Worm (Caenorhabditis elegans) whole organism, young adult: ENCODE results near the gene F14F9.8.

Experiments
- B0035.1 ChIP-seq: sonication (generic microtip); optimal IDR thresholded peaks from 2 replicates; lab custom pipeline; 2016; ENCODE audit warnings: missing genetic modification characterization, mild to moderate bottlenecking, missing compliant biosample characterization, missing genotype, missing genetic modification reagents
- C17E4.6 ChIP-seq: fragments of 200-800 bp; sonication (Bioruptor generic); IDR thresholded peaks from 2 replicates; pipeline ENCODE4 v1.3.6; 2022; ENCODE audit warnings: missing genetic modification reagents, missing genetic modification characterization, missing compliant biosample characterization
- F23B12.7 ChIP-seq: sonication (generic microtip); optimal IDR thresholded peaks from 2 replicates; lab custom pipeline; 2017; ENCODE audit warnings: missing genetic modification characterization, mild to moderate bottlenecking, missing compliant biosample characterization, antibody characterized with exemption, moderate library complexity; ENCODE audit not compliant: insufficient read depth
- F57C9.4 ChIP-seq: sonication (generic microtip); optimal IDR thresholded peaks from 2 replicates; lab custom pipeline; 2017; ENCODE audit warnings: mild to moderate bottlenecking, missing genetic modification characterization, missing compliant biosample characterization
- K11D2.4 ChIP-seq: fragments of 200-800 bp; sonication (Bioruptor generic); IDR thresholded peaks from 2 replicates; pipeline ENCODE4 v1.3.6; 2022; ENCODE audit warnings: missing genetic modification reagents, missing genetic modification characterization, missing compliant biosample characterization
- Y53F4B.3 ChIP-seq: fragments of 200-800 bp; sonication (Bioruptor generic); IDR thresholded peaks from 2 replicates; pipeline ENCODE4 v1.3.6; 2022; ENCODE audit warnings: missing genetic modification reagents, missing genetic modification characterization, missing compliant biosample characterization
- Y53G8AR.9 ChIP-seq: fragments of 200-800 bp; sonication (Bioruptor generic); conservative IDR thresholded peaks from 2 replicates; pipeline ENCODE4 v1.3.6; 2022; ENCODE audit warnings: missing genetic modification reagents, missing genetic modification characterization, missing compliant biosample characterization
- Y95B8A.8 ChIP-seq: fragments of 200-800 bp; sonication (Bioruptor generic); IDR thresholded peaks from 2 replicates; pipeline ENCODE4 v1.3.6; 2022; ENCODE audit warnings: missing genetic modification reagents, missing genetic modification characterization, missing compliant biosample characterization
- akir-1 ChIP-seq: fragments of 200-800 bp; sonication (Bioruptor generic); optimal IDR thresholded peaks from 2 replicates; lab custom pipeline; 2018; ENCODE audit warnings: mild to moderate bottlenecking, missing genetic modification characterization, moderate library complexity, missing compliant biosample characterization
- ama-1 ChIP-seq, 3 experiments: fragments of 150-350 bp in 1 of 3; sonication (generic microtip) in 2 of 3; optimal IDR thresholded peaks; 2 replicates each; lab custom pipeline; 2014 to 2018; ENCODE audit warnings: missing biosample characterization in 2 of 3, missing genetic modification characterization in 2 of 3, missing genetic modification reagents in 2 of 3
- aptf-3 ChIP-seq: fragments of 200-800 bp; sonication (Bioruptor generic); IDR thresholded peaks from 2 replicates; pipeline ENCODE4 v1.3.6; 2022; ENCODE audit warnings: missing genetic modification characterization, missing compliant biosample characterization
- atf-7 ChIP-seq: sonication (generic microtip); optimal IDR thresholded peaks from 2 replicates; lab custom pipeline; 2017; ENCODE audit warnings: mild to moderate bottlenecking, missing genetic modification characterization, missing compliant biosample characterization
- attf-3 ChIP-seq: fragments of 200-800 bp; sonication (Bioruptor generic); conservative IDR thresholded peaks from 2 replicates; pipeline ENCODE4 v1.3.6; 2022; ENCODE audit warnings: missing genetic modification reagents, missing genetic modification characterization, missing compliant biosample characterization
- bed-1 ChIP-seq: fragments of 200-800 bp; sonication (Bioruptor generic); IDR thresholded peaks from 2 replicates; pipeline ENCODE4 v1.3.6; 2022; ENCODE audit warnings: missing genetic modification reagents, missing genetic modification characterization, missing compliant biosample characterization
- bed-2 ChIP-seq: fragments of 200-800 bp; sonication (Bioruptor generic); IDR thresholded peaks from 2 replicates; pipeline ENCODE4 v1.3.6; 2022; ENCODE audit warnings: missing genetic modification reagents, missing genetic modification characterization, missing compliant biosample characterization
- cebp-1 ChIP-seq, 2 experiments: fragments of 200-800 bp in 1 of 2; sonication (Bioruptor generic) in 1 of 2; sonication (generic microtip) in 1 of 2; IDR thresholded peaks in 1 of 2; optimal IDR thresholded peaks in 1 of 2; 2 replicates each; pipeline versions ENCODE4 v1.3.6 to Lab custom; 2017 to 2022; ENCODE audit warnings: missing compliant biosample characterization in 2 of 2, missing genetic modification characterization in 2 of 2, mild to moderate bottlenecking in 1 of 2, missing genetic modification reagents in 1 of 2, moderate library complexity in 1 of 2
- ceh-27 ChIP-seq: fragments of 200-800 bp; sonication (Bioruptor generic); optimal IDR thresholded peaks from 2 replicates; lab custom pipeline; 2018; ENCODE audit warnings: mild to moderate bottlenecking, missing genetic modification characterization, moderate library complexity, missing compliant biosample characterization
- ceh-58 ChIP-seq: fragments of 200-800 bp; sonication (Bioruptor generic); IDR thresholded peaks from 2 replicates; pipeline ENCODE4 v1.3.6; 2022; ENCODE audit warnings: missing genetic modification characterization, missing compliant biosample characterization
- die-1 ChIP-seq: sonication (generic microtip); optimal IDR thresholded peaks from 2 replicates; lab custom pipeline; 2016; ENCODE audit warnings: missing genotype, mild to moderate bottlenecking, missing genetic modification characterization, missing compliant biosample characterization
- dox-1 ChIP-seq: fragments of 200-800 bp; sonication (Bioruptor generic); IDR thresholded peaks from 2 replicates; pipeline ENCODE4 v1.3.6; 2022; ENCODE audit warnings: missing genetic modification reagents, missing genetic modification characterization, missing compliant biosample characterization
- egl-18 ChIP-seq: fragments of 200-800 bp; sonication (Bioruptor generic); IDR thresholded peaks from 2 replicates; pipeline ENCODE4 v1.3.6; 2022; ENCODE audit warnings: missing genetic modification reagents, missing genetic modification characterization, missing compliant biosample characterization
- ekl-4 ChIP-seq: fragments of 200-800 bp; sonication (Bioruptor generic); IDR thresholded peaks from 2 replicates; pipeline ENCODE4 v1.3.6; 2022; ENCODE audit warnings: missing genetic modification reagents, missing genetic modification characterization, missing compliant biosample characterization
- hrde-1 ChIP-seq: sonication (generic microtip); optimal IDR thresholded peaks from 2 replicates; lab custom pipeline; 2016; ENCODE audit warnings: missing genetic modification characterization, mild to moderate bottlenecking, missing compliant biosample characterization, moderate library complexity, missing genotype, missing genetic modification reagents, borderline replicate concordance
- let-607 ChIP-seq, 2 experiments: fragments of 200-800 bp in 1 of 2; sonication (Bioruptor generic) in 1 of 2; sonication (generic microtip) in 1 of 2; optimal IDR thresholded peaks; 2 replicates each; lab custom pipeline; 2016 to 2018; ENCODE audit warnings: mild to moderate bottlenecking in 2 of 2, missing compliant biosample characterization in 2 of 2, missing genetic modification characterization in 2 of 2, moderate library complexity in 2 of 2, missing genotype in 1 of 2
- lsy-27 ChIP-seq: sonication (generic microtip); optimal IDR thresholded peaks from 2 replicates; lab custom pipeline; 2017; ENCODE audit warnings: missing genetic modification characterization, mild to moderate bottlenecking, missing compliant biosample characterization, antibody characterized with exemption, missing genotype, borderline replicate concordance; ENCODE audit not compliant: insufficient read depth
- madf-10 ChIP-seq: sonication (generic microtip); optimal IDR thresholded peaks from 2 replicates; lab custom pipeline; 2016; ENCODE audit warnings: mild to moderate bottlenecking, missing genetic modification characterization, missing compliant biosample characterization
- madf-6 ChIP-seq: fragments of 200-800 bp; sonication (Bioruptor generic); IDR thresholded peaks from 2 replicates; pipeline ENCODE4 v1.3.6; 2022; ENCODE audit warnings: missing genetic modification reagents, missing genetic modification characterization, missing compliant biosample characterization
- mel-28 ChIP-seq: sonication (generic microtip); optimal IDR thresholded peaks from 2 replicates; lab custom pipeline; 2016; ENCODE audit warnings: borderline replicate concordance, mild to moderate bottlenecking, missing genetic modification characterization, missing compliant biosample characterization
- nfya-2 ChIP-seq: fragments of 200-800 bp; sonication (Bioruptor generic); IDR thresholded peaks from 2 replicates; pipeline ENCODE4 v1.3.6; 2022; ENCODE audit warnings: missing genetic modification reagents, missing genetic modification characterization, missing compliant biosample characterization
- nhr-90 ChIP-seq: sonication (generic microtip); optimal IDR thresholded peaks from 2 replicates; lab custom pipeline; 2016; ENCODE audit warnings: missing genotype, mild to moderate bottlenecking, missing genetic modification characterization, missing compliant biosample characterization
- repo-1 ChIP-seq: sonication (generic microtip); optimal IDR thresholded peaks from 2 replicates; lab custom pipeline; 2017; ENCODE audit warnings: mild to moderate bottlenecking, missing genetic modification characterization, missing compliant biosample characterization
- snpc-1.3 ChIP-seq: sonication (generic microtip); optimal IDR thresholded peaks from 2 replicates; lab custom pipeline; 2017; ENCODE audit warnings: missing genetic modification characterization, mild to moderate bottlenecking, missing compliant biosample characterization, antibody characterized with exemption, moderate library complexity, missing genotype, missing genetic modification reagents; ENCODE audit not compliant: insufficient read depth
- sptf-2 ChIP-seq: fragments of 200-800 bp; sonication (Bioruptor generic); optimal IDR thresholded peaks from 2 replicates; lab custom pipeline; 2018; ENCODE audit warnings: mild to moderate bottlenecking, missing genetic modification characterization, missing compliant biosample characterization
- tlf-1 ChIP-seq: fragments of 200-800 bp; sonication (Bioruptor generic); optimal IDR thresholded peaks from 2 replicates; lab custom pipeline; 2018; ENCODE audit warnings: mild to moderate bottlenecking, missing genetic modification characterization, missing compliant biosample characterization
- ztf-25 ChIP-seq: fragments of 200-800 bp; sonication (Bioruptor generic); IDR thresholded peaks from 2 replicates; pipeline ENCODE4 v1.3.6; 2022; ENCODE audit warnings: missing genetic modification reagents, missing genetic modification characterization, missing compliant biosample characterization

F14F9.8 gene

ce11 chrV:5157660-5158059, 27.5 kb downstream of the F14F9.8 start, which contains the start of gene srx-39:
srx-39 (minus strand) TSS chrV:5157760.
- no peak for TF ChIP-seq K11D2.4 (GFP tag; lab: Robert Waterston, UW)
- TF ChIP-seq mel-28 (tag; lab: Kevin White, UChicago): no peak
- no peak for TF ChIP-seq cebp-1 (GFP tag; IDR thresholded peaks at IDR 0.05; lab: Robert Waterston, UW)
- TF ChIP-seq cebp-1 (tag; optimal IDR thresholded peaks at IDR 0.05; lab: Kevin White, UChicago): no peak
- TF ChIP-seq snpc-1.3 (tag; lab: Kevin White, UChicago): no peak
- no peak for TF ChIP-seq bed-2 (GFP tag; lab: Robert Waterston, UW)
- no peak for TF ChIP-seq Y53G8AR.9 (GFP tag; lab: Robert Waterston, UW)
- TF ChIP-seq repo-1 (tag; lab: Kevin White, UChicago): no peak
- no peak for TF ChIP-seq die-1 (tag; lab: Kevin White, UChicago)
- no peak for TF ChIP-seq nfya-2 (GFP tag; lab: Robert Waterston, UW)
- no peak for TF ChIP-seq F57C9.4 (tag; lab: Kevin White, UChicago)
- TF ChIP-seq C17E4.6: no peak
- no peak for TF ChIP-seq ceh-27 (GFP tag; lab: Kevin White, UChicago)
- no peak for TF ChIP-seq madf-6 (GFP tag; lab: Robert Waterston, UW)
- TF ChIP-seq bed-1 (GFP tag; lab: Robert Waterston, UW): no peak
- no peak for TF ChIP-seq B0035.1
- TF ChIP-seq ceh-58: no peak
- no peak for TF ChIP-seq madf-10 (tag; lab: Kevin White, UChicago)

DNA sequence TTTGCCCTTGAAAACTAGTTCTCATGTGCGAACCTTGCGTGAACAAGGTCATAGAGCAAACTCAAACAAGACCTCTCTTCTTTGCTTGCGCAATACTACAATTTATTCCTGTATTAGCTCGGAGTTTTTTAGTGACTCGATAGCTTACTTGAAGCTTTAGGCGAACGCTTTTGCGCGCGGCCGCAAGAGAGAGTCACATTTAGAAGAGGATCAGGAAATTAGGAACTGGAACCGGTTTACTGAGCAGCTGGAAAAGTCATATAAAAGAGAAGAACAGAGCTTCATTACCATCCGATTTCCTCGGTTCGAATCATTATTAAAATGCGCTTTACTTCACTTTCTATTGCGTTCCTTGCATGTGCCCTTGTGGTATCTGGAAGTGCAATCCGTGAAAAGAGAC, 28.2 kb downstream of the F14F9.8 start, which contains the start of gene abu-15:
Gene abu-15, plus strand, starts transcription at position 301 of the 400 bp plus-strand sequence.
- TF ChIP-seq akir-1 (GFP tag; lab: Kevin White, UChicago) (no peak), ekl-4 (GFP tag; lab: Robert Waterston, UW) (no peak), F23B12.7 (tag; lab: Kevin White, UChicago) (no peak), dox-1 (GFP tag; lab: Robert Waterston, UW) (no peak), madf-6 (GFP tag; lab: Robert Waterston, UW) (no peak), let-607 (tag; optimal IDR thresholded peaks at IDR 0.05; lab: Kevin White, UChicago) (no peak), Y53F4B.3 (GFP tag; lab: Robert Waterston, UW) (no peak), tlf-1 (no peak), C17E4.6 (no peak), nhr-90 (no peak), aptf-3 (no peak)

ce11 chrV:5161792-5162191, 31.7 kb downstream of the F14F9.8 start, which contains the start of gene abu-6:
abu-6 (minus strand) TSS chrV:5161892.
- no peak for TF ChIP-seq attf-3 (GFP tag; lab: Robert Waterston, UW)
- TF ChIP-seq hrde-1: no peak
- TF ChIP-seq sptf-2 (GFP tag; lab: Kevin White, UChicago): no peak
- no peak for TF ChIP-seq atf-7 (tag; lab: Kevin White, UChicago)
- no peak for TF ChIP-seq let-607 (tag; optimal IDR thresholded peaks at IDR 0.05; lab: Kevin White, UChicago)
- no peak for TF ChIP-seq Y95B8A.8 (GFP tag; lab: Robert Waterston, UW)
- no peak for TF ChIP-seq ztf-25 (GFP tag; lab: Robert Waterston, UW)
- TF ChIP-seq ama-1 (optimal IDR thresholded peaks at IDR 0.05; lab: Kevin White, UChicago): no peak
- TF ChIP-seq ama-1 (GFP tag; optimal IDR thresholded peaks at IDR 0.05; lab: Kevin White, UChicago): no peak
- no peak for TF ChIP-seq Y53G8AR.9 (GFP tag; lab: Robert Waterston, UW)
- TF ChIP-seq egl-18: no peak
- no peak for TF ChIP-seq lsy-27 (tag; lab: Kevin White, UChicago)
